Fruit fly (Drosophila melanogaster) whole organism, prepupa: ENCODE measurements around the gene Spt6.
A peak's percentile ranks its signal among the peaks of the same experiment; 100 is the strongest.

ENCODE experiments used
- Blimp-1 ChIP-seq: fragments of 200-800 bp; sonication (Bioruptor generic); optimal IDR thresholded peaks from 3 replicates; lab custom pipeline; 2017; ENCODE audit warnings: missing biosample characterization, missing genetic modification characterization, mild to moderate bottlenecking, moderate library complexity, missing genetic modification reagents
- CG10631 ChIP-seq: fragments of 200-800 bp; sonication (Bioruptor generic); optimal IDR thresholded peaks from 2 replicates; lab custom pipeline; 2016; ENCODE audit warnings: missing biosample characterization, missing genetic modification characterization
- CG11294 ChIP-seq: fragments of 200-800 bp; sonication (Bioruptor generic); IDR thresholded peaks from 2 replicates; pipeline ENCODE4 v1.3.6; 2022; ENCODE audit warnings: missing biosample characterization, missing genetic modification characterization
- CG11762 ChIP-seq: fragments of 200-800 bp; sonication (Bioruptor generic); optimal IDR thresholded peaks from 3 replicates; lab custom pipeline; 2016; ENCODE audit warnings: missing biosample characterization, missing genetic modification characterization; ENCODE audit not compliant: insufficient read depth
- CG11902 ChIP-seq: fragments of 200-800 bp; sonication (Bioruptor generic); optimal IDR thresholded peaks from 3 replicates; lab custom pipeline; 2016; ENCODE audit warnings: missing biosample characterization, missing genetic modification characterization
- CG15336 ChIP-seq: fragments of 200-800 bp; sonication (Bioruptor generic); IDR thresholded peaks from 2 replicates; pipeline ENCODE4 v1.3.6; 2022; ENCODE audit warnings: missing biosample characterization, missing genetic modification characterization
- CG1621 ChIP-seq: fragments of 200-800 bp; sonication (Bioruptor generic); optimal IDR thresholded peaks from 3 replicates; lab custom pipeline; 2018; ENCODE audit warnings: missing biosample characterization, mild to moderate bottlenecking, missing genetic modification characterization
- CG3032 ChIP-seq: fragments of 200-800 bp; optimal IDR thresholded peaks from 2 replicates; lab custom pipeline; 2019; ENCODE audit warnings: missing biosample characterization, mild to moderate bottlenecking, missing genetic modification characterization, moderate library complexity
- CG32006 ChIP-seq: fragments of 200-800 bp; sonication (Bioruptor generic); optimal IDR thresholded peaks from 3 replicates; lab custom pipeline; 2017; ENCODE audit warnings: missing biosample characterization, mild to moderate bottlenecking, missing genetic modification characterization
- CG34406 ChIP-seq: fragments of 200-800 bp; sonication (Bioruptor generic); optimal IDR thresholded peaks from 3 replicates; lab custom pipeline; 2016; ENCODE audit warnings: missing biosample characterization, missing genetic modification characterization
- CG3919 ChIP-seq: fragments of 200-800 bp; sonication (Bioruptor generic); optimal IDR thresholded peaks from 3 replicates; lab custom pipeline; 2016; ENCODE audit warnings: missing biosample characterization, missing genetic modification characterization
- CG4318 ChIP-seq: fragments of 200-800 bp; sonication (Bioruptor generic); optimal IDR thresholded peaks from 3 replicates; lab custom pipeline; 2017; ENCODE audit warnings: missing biosample characterization, mild to moderate bottlenecking, missing genetic modification characterization
- CG6163 ChIP-seq: fragments of 200-800 bp; sonication (Bioruptor generic); IDR thresholded peaks from 3 replicates; pipeline ENCODE4 v1.3.6; 2022; ENCODE audit warnings: missing biosample characterization, missing genetic modification characterization
- CG6792 ChIP-seq: fragments of 200-800 bp; sonication (Bioruptor generic); optimal IDR thresholded peaks from 3 replicates; lab custom pipeline; 2016; ENCODE audit warnings: missing biosample characterization, missing genetic modification characterization
- CG6808 ChIP-seq: fragments of 200-800 bp; sonication (Bioruptor generic); optimal IDR thresholded peaks from 3 replicates; lab custom pipeline; 2017; ENCODE audit warnings: missing biosample characterization, missing genetic modification characterization, mild to moderate bottlenecking, moderate library complexity, missing genetic modification reagents
- CG6854 ChIP-seq: fragments of 200-800 bp; sonication (Bioruptor generic); optimal IDR thresholded peaks from 2 replicates; lab custom pipeline; 2017; ENCODE audit warnings: missing biosample characterization, mild to moderate bottlenecking, missing genetic modification characterization
- CG7368 ChIP-seq: fragments of 200-800 bp; sonication (Bioruptor generic); optimal IDR thresholded peaks from 3 replicates; lab custom pipeline; 2016; ENCODE audit warnings: missing biosample characterization, missing genetic modification characterization
- CG8119 ChIP-seq: fragments of 200-800 bp; sonication (Bioruptor generic); IDR thresholded peaks from 3 replicates; pipeline ENCODE4 v1.3.6; 2022; ENCODE audit warnings: missing biosample characterization, missing genetic modification characterization
- CG8632 ChIP-seq: fragments of 200-800 bp; sonication (Bioruptor generic); optimal IDR thresholded peaks from 3 replicates; lab custom pipeline; 2016; ENCODE audit warnings: missing biosample characterization, missing genetic modification characterization
- CG9139 ChIP-seq: fragments of 200-800 bp; sonication (Bioruptor generic); optimal IDR thresholded peaks from 3 replicates; lab custom pipeline; 2017; ENCODE audit warnings: missing biosample characterization, mild to moderate bottlenecking, missing genetic modification characterization
- Eip78C ChIP-seq: fragments of 200-800 bp; sonication (Bioruptor generic); peaks from one replicate; lab custom pipeline; 2016; ENCODE audit warnings: missing biosample characterization, missing genetic modification characterization
- Ets96B ChIP-seq: fragments of 200-800 bp; optimal IDR thresholded peaks from 2 replicates; lab custom pipeline; 2019; ENCODE audit warnings: missing biosample characterization, mild to moderate bottlenecking, missing genetic modification characterization, moderate library complexity
- Gug ChIP-seq: fragments of 200-800 bp; sonication (Bioruptor generic); IDR thresholded peaks from 2 replicates; pipeline ENCODE4 v1.3.6; 2022; ENCODE audit warnings: missing biosample characterization, missing genetic modification characterization
- Hr39 ChIP-seq: fragments of 200-800 bp; sonication (Bioruptor generic); optimal IDR thresholded peaks from 2 replicates; lab custom pipeline; 2016; ENCODE audit warnings: missing biosample characterization, missing genetic modification characterization
- Hr4 ChIP-seq: fragments of 200-800 bp; sonication (Bioruptor generic); optimal IDR thresholded peaks from 3 replicates; lab custom pipeline; 2016; ENCODE audit warnings: missing biosample characterization, missing genetic modification characterization
- Lpt ChIP-seq: fragments of 200-800 bp; sonication (Bioruptor generic); optimal IDR thresholded peaks from 3 replicates; lab custom pipeline; 2016; ENCODE audit warnings: missing biosample characterization, missing genetic modification characterization
- Met ChIP-seq: fragments of 200-800 bp; sonication (Bioruptor generic); optimal IDR thresholded peaks from 3 replicates; lab custom pipeline; 2016; ENCODE audit warnings: missing biosample characterization, missing genetic modification characterization
- OdsH ChIP-seq: fragments of 200-800 bp; sonication (Bioruptor generic); optimal IDR thresholded peaks from 3 replicates; lab custom pipeline; 2016; ENCODE audit warnings: missing biosample characterization, missing genetic modification characterization
- Smox ChIP-seq: fragments of 200-800 bp; sonication (Bioruptor generic); optimal IDR thresholded peaks from 3 replicates; lab custom pipeline; 2016; ENCODE audit warnings: missing biosample characterization, missing genetic modification characterization
- Sox102F ChIP-seq: fragments of 200-800 bp; sonication (Bioruptor generic); optimal IDR thresholded peaks from 2 replicates; lab custom pipeline; 2016; ENCODE audit warnings: missing biosample characterization, mild to moderate bottlenecking, missing genetic modification characterization
- Sox15 ChIP-seq: fragments of 200-800 bp; sonication (Bioruptor generic); optimal IDR thresholded peaks from 3 replicates; lab custom pipeline; 2016; ENCODE audit warnings: missing biosample characterization, missing genetic modification characterization
- achi ChIP-seq: fragments of 200-800 bp; sonication (Bioruptor generic); optimal IDR thresholded peaks from 3 replicates; lab custom pipeline; 2016; ENCODE audit warnings: missing biosample characterization, missing genetic modification characterization
- cyc ChIP-seq: fragments of 200-800 bp; sonication (Bioruptor generic); optimal IDR thresholded peaks from 3 replicates; lab custom pipeline; 2016; ENCODE audit warnings: missing biosample characterization, missing genetic modification characterization
- dsx ChIP-seq: fragments of 200-800 bp; optimal IDR thresholded peaks from 3 replicates; lab custom pipeline; 2019; ENCODE audit warnings: missing biosample characterization, mild to moderate bottlenecking, missing genetic modification characterization, moderate library complexity; ENCODE audit not compliant: poor library complexity, severe bottlenecking
- eg ChIP-seq: fragments of 200-800 bp; sonication (Bioruptor generic); IDR thresholded peaks from 3 replicates; pipeline ENCODE4 v1.3.6; 2022; ENCODE audit warnings: missing biosample characterization, missing genetic modification characterization
- esn ChIP-seq: fragments of 200-800 bp; sonication (Bioruptor generic); optimal IDR thresholded peaks from 2 replicates; lab custom pipeline; 2016; ENCODE audit warnings: missing biosample characterization, mild to moderate bottlenecking, missing genetic modification characterization, moderate library complexity
- fd85E ChIP-seq: fragments of 200-800 bp; sonication (Bioruptor generic); optimal IDR thresholded peaks from 3 replicates; lab custom pipeline; 2016; ENCODE audit warnings: missing biosample characterization, missing genetic modification characterization
- fkh ChIP-seq: fragments of 200-800 bp; sonication (Bioruptor generic); optimal IDR thresholded peaks from 3 replicates; lab custom pipeline; 2017; ENCODE audit warnings: missing biosample characterization, mild to moderate bottlenecking, missing genetic modification characterization, moderate library complexity
- lz ChIP-seq: fragments of 200-800 bp; sonication (Bioruptor generic); optimal IDR thresholded peaks from 3 replicates; lab custom pipeline; 2016; ENCODE audit warnings: missing biosample characterization, missing genetic modification characterization
- pdm3 ChIP-seq: fragments of 200-800 bp; sonication (Bioruptor generic); optimal IDR thresholded peaks from 3 replicates; lab custom pipeline; 2016; ENCODE audit warnings: missing biosample characterization, missing genetic modification characterization
- salr ChIP-seq, 2 experiments: fragments of 200-800 bp; sonication (Bioruptor generic); optimal IDR thresholded peaks; 3 replicates each; lab custom pipeline; 2016 to 2018; ENCODE audit warnings: missing biosample characterization in 2 of 2, missing genetic modification characterization in 2 of 2, mild to moderate bottlenecking in 1 of 2
- spab ChIP-seq: fragments of 200-800 bp; sonication (Bioruptor generic); optimal IDR thresholded peaks from 2 replicates; lab custom pipeline; 2017; ENCODE audit warnings: missing biosample characterization, mild to moderate bottlenecking, missing genetic modification characterization, missing genetic modification reagents
- svp ChIP-seq: fragments of 200-800 bp; sonication (Bioruptor generic); peaks from one replicate; lab custom pipeline; 2016; ENCODE audit warnings: missing biosample characterization, missing genetic modification characterization
- topi ChIP-seq: fragments of 200-800 bp; sonication (Bioruptor generic); optimal IDR thresholded peaks from 3 replicates; lab custom pipeline; 2016; ENCODE audit warnings: missing biosample characterization, missing genetic modification characterization
- vri ChIP-seq: fragments of 200-800 bp; sonication (Bioruptor generic); optimal IDR thresholded peaks from 3 replicates; lab custom pipeline; 2016; ENCODE audit warnings: missing biosample characterization, mild to moderate bottlenecking, missing genetic modification characterization

Gene Spt6

DNA sequence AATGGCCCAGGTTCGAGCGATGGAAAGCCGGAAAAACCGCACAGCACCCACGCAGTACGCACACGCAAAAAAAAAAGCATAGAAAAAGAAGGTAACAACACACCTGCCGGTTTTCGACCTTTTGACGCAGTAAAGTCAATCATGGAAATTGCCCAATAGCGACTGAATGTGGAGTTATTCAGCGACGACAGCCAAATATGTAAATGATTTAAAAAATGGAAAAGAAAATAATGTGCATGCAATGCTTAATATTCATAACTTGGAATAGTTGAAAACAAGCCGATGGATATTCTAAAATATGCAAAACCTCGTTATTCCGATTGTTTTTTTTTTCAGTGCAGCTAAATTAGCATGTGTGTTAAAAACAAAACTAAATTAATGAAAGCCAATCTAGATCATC lies 35.6 kb downstream of the Spt6 start (continued):
- no peak for TF ChIP-seq fd85E (GFP tag; lab: Kevin White, UChicago)
- TF ChIP-seq cyc (GFP tag; lab: Kevin White, UChicago): no peak
- TF ChIP-seq CG6808 (GFP tag; lab: Kevin White, UChicago): no peak
- TF ChIP-seq Eip78C (GFP tag; lab: Kevin White, UChicago): peak; percentile 15
- TF ChIP-seq dsx (GFP tag; lab: Kevin White, UChicago): no peak
- peak; percentile 5 for TF ChIP-seq OdsH (GFP tag; lab: Kevin White, UChicago)
- TF ChIP-seq CG10631 (GFP tag; lab: Kevin White, UChicago): no peak

DNA sequence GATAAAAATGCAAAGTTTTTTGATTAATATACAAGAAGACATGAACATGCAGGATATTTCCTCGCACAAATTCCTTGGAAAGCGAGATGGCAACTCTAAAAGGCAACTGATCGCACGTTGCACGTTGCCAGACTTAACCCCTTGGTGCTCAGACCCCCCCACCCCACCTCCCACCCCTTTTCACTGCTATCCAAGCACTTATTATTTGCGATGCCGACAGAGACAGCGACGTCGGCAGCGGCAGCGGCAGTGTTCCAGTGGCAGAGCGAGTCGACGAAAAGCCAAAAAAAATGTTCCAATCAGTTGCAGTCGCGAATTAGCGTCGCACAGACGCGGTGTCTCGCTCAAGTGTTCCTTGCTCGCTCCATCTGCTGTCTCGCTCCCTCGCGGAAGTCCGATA lies 36.1 kb downstream of the Spt6 start, which contains the start of gene CG3823:
CG3823 (plus strand) TSS at position 301 of the 400 bp plus-strand sequence.
- peak; percentile 21; the same call in 1 of the 3 replicates for TF ChIP-seq CG6163 (GFP tag; lab: Robert Waterston, UW)
- TF ChIP-seq eg: no peak

DNA sequence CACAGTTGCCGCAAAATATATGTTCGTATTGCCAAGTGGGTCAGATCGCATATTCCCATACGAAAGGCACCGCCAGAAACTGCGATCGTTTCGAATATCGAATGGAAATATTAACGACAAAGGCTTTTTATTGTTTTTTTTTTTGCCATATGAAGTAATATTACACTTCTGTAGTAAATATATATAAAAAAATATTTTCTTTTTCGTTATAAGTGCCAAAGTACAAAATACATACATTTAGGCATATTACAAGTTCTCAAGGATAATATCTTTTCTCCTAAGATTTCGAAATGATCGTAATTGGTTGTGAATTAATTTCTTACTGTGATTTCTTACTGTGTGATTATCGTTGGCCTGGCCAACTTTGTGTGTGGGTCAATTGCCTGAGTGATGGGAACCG lies 36.6 kb downstream of the Spt6 start:
- TF ChIP-seq esn (GFP tag; lab: Kevin White, UChicago) (peak; percentile 25), CG11294 (GFP tag; lab: Robert Waterston, UW) (no peak), Smox (GFP tag; lab: Kevin White, UChicago) (peak; percentile 12), OdsH (GFP tag; lab: Kevin White, UChicago) (peak; percentile 11), Met (GFP tag; lab: Kevin White, UChicago) (peak; percentile 15), CG8632 (GFP tag; lab: Kevin White, UChicago) (peak; percentile 41), salr (GFP tag; optimal IDR thresholded peaks at IDR 0.05; lab: Kevin White, UChicago) (peak in 1 of 2 experiments; percentile 27), CG3032 (no peak), CG15336 (GFP tag; lab: Robert Waterston, UW) (peak; percentile 57), CG34406 (GFP tag; lab: Kevin White, UChicago) (peak; percentile 31), eg (peak; percentile 26; the same call in 1 of the 3 replicates), CG6808 (GFP tag; lab: Kevin White, UChicago) (no peak), CG10631 (GFP tag; lab: Kevin White, UChicago) (peak; percentile 44), CG6792 (GFP tag; lab: Kevin White, UChicago) (peak; percentile 30), CG11762 (GFP tag; lab: Kevin White, UChicago) (no peak), CG6854 (GFP tag; lab: Kevin White, UChicago) (no peak), CG8119 (peak; percentile 60; the same call in 1 of the 3 replicates), CG3919 (peak; percentile 50), topi (GFP tag; lab: Kevin White, UChicago) (peak; percentile 10), CG32006 (GFP tag; lab: Kevin White, UChicago) (peak; percentile 38), achi (no peak), Eip78C (GFP tag; lab: Kevin White, UChicago) (peak; percentile 80)

DNA sequence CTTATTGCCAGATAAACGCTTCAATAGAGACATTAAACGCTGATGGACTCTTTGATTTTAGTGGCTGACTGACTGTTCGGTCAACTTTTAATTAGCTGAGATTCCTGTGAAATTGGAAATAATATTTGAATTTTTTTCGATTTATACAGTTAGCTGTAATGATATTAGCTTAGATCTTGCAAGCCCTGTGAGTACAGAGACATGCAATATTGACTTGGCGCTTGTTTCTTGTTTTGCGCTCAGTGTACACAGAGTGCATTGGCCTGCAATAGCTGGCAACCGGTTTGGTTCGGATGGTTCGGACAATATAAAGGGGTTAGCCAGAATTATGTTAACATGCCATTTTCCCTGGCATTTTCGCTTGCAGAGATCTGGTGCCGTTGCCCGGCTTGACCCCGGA lies 37.7 kb downstream of the Spt6 start:
- no peak for TF ChIP-seq fkh (GFP tag; lab: Kevin White, UChicago)
- TF ChIP-seq CG6854 (GFP tag; lab: Kevin White, UChicago): no peak
- TF ChIP-seq Gug (GFP tag; lab: Robert Waterston, UW): no peak
- TF ChIP-seq Hr4: peak; percentile 20
- TF ChIP-seq Ets96B (tag; lab: Kevin White, UChicago): no peak
- TF ChIP-seq salr (GFP tag; optimal IDR thresholded peaks at IDR 0.05; lab: Kevin White, UChicago): peak in 1 of 2 experiments; percentile 8
- TF ChIP-seq vri: peak; percentile 34
- TF ChIP-seq CG32006 (GFP tag; lab: Kevin White, UChicago): peak; percentile 37
- no peak for TF ChIP-seq CG9139 (GFP tag; lab: Kevin White, UChicago)
- TF ChIP-seq spab (GFP tag; lab: Kevin White, UChicago): no peak
- TF ChIP-seq Sox15 (GFP tag; lab: Kevin White, UChicago): no peak
- TF ChIP-seq CG4318 (GFP tag; lab: Kevin White, UChicago): no peak
- no peak for TF ChIP-seq CG1621 (tag; lab: Kevin White, UChicago)
- TF ChIP-seq CG7368 (GFP tag; lab: Kevin White, UChicago): no peak
- TF ChIP-seq CG11294 (GFP tag; lab: Robert Waterston, UW): no peak
- peak; percentile 51 for TF ChIP-seq Lpt (GFP tag; lab: Kevin White, UChicago)
- TF ChIP-seq lz (GFP tag; lab: Kevin White, UChicago): peak; percentile 25
- peak; percentile 26; the same call in 1 of the 3 replicates for TF ChIP-seq CG6163 (GFP tag; lab: Robert Waterston, UW)
- TF ChIP-seq Met (GFP tag; lab: Kevin White, UChicago): peak; percentile 63
- TF ChIP-seq CG11902 (GFP tag; lab: Kevin White, UChicago): peak; percentile 3
- no peak for TF ChIP-seq Blimp-1 (GFP tag; lab: Kevin White, UChicago)
- peak; percentile 53 for TF ChIP-seq Hr39 (GFP tag; lab: Kevin White, UChicago)
- peak; percentile 70 for TF ChIP-seq svp
- TF ChIP-seq pdm3: peak; percentile 49
- peak; percentile 13 for TF ChIP-seq CG34406 (GFP tag; lab: Kevin White, UChicago)
- peak; percentile 22 for TF ChIP-seq Sox102F (GFP tag; lab: Kevin White, UChicago)
- TF ChIP-seq CG8119: no peak
- no peak for TF ChIP-seq CG3032
